Worm (Caenorhabditis elegans) whole organism, early embryonic: ENCODE measurements around the gene C34F6.9.

Source experiments
- B0310.2 ChIP-seq: sonication (generic microtip); optimal IDR thresholded peaks from 2 replicates; lab custom pipeline; 2016; ENCODE audit warnings: mild to moderate bottlenecking, missing genetic modification characterization, missing compliant biosample characterization
- F13C5.2 ChIP-seq: sonication (generic microtip); optimal IDR thresholded peaks from 2 replicates; lab custom pipeline; 2017; ENCODE audit warnings: mild to moderate bottlenecking, missing genetic modification characterization, inconsistent platforms, missing compliant biosample characterization
- ama-1 ChIP-seq: fragments of 150-350 bp; optimal IDR thresholded peaks from 2 replicates; lab custom pipeline; 2014
- ceh-36 ChIP-seq: sonication (generic microtip); optimal IDR thresholded peaks from 2 replicates; lab custom pipeline; 2016; ENCODE audit warnings: missing genetic modification characterization, inconsistent platforms, missing compliant biosample characterization
- ets-7 ChIP-seq: sonication (generic microtip); optimal IDR thresholded peaks from 2 replicates; lab custom pipeline; 2016; ENCODE audit warnings: missing genotype, missing genetic modification characterization, missing compliant biosample characterization
- flt-1 ChIP-seq: fragments of 200-800 bp; sonication (Bioruptor generic); IDR thresholded peaks from 2 replicates; pipeline ENCODE4 v1.3.6; 2022; ENCODE audit warnings: missing genetic modification characterization, missing compliant biosample characterization
- hmbx-1 ChIP-seq: sonication (generic microtip); optimal IDR thresholded peaks from 2 replicates; lab custom pipeline; 2016; ENCODE audit warnings: mild to moderate bottlenecking, missing genetic modification characterization, missing compliant biosample characterization
- hnd-1 ChIP-seq: sonication (generic microtip); optimal IDR thresholded peaks from 2 replicates; lab custom pipeline; 2016; ENCODE audit warnings: missing genetic modification characterization, missing compliant biosample characterization
- pes-1 ChIP-seq: fragments of 200-800 bp; sonication (Bioruptor generic); IDR thresholded peaks from 2 replicates; pipeline ENCODE4 v1.3.6; 2022; ENCODE audit warnings: missing genetic modification reagents, missing genetic modification characterization, missing compliant biosample characterization
- sea-1 ChIP-seq: fragments of 200-800 bp; sonication (Bioruptor generic); conservative IDR thresholded peaks from 2 replicates; pipeline ENCODE4 v1.3.6; 2022; ENCODE audit warnings: missing genetic modification characterization, missing compliant biosample characterization
- tbx-37 ChIP-seq: fragments of 200-800 bp; sonication (Bioruptor generic); conservative IDR thresholded peaks from 2 replicates; pipeline ENCODE4 v1.3.6; 2022; ENCODE audit warnings: missing genetic modification reagents, missing genetic modification characterization, missing compliant biosample characterization

DNA sequence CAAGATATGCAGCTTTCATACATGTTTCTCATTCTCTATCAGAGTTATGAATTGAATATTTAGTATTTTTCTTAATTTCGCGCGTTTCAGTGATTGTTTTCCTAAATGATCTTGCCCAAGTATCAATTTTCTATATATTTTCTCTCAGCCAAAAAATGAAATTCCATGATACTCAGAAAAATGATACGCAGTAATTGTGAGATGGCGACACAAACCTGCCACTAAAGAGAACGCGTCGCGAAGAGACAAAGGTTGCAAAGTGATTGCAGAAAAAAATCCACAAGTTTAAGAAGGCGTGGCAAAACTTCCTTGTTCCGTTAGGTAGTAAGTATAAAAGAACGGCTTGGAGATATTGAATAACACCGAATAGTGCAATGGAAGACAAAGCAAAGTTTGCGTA, 21.3 kb downstream of the C34F6.9 start, which contains the start of gene col-179:
- no peak for TF ChIP-seq ama-1 (lab: Kevin White, UChicago)
- TF ChIP-seq pes-1 (GFP tag; lab: Robert Waterston, UW) = no peak
- no peak for TF ChIP-seq B0310.2 (tag; lab: Kevin White, UChicago)
- TF ChIP-seq F13C5.2 = no peak
- TF ChIP-seq sea-1 (GFP tag; lab: Robert Waterston, UW) = no peak
- TF ChIP-seq tbx-37 = no peak
- no peak for TF ChIP-seq flt-1
- TF ChIP-seq hnd-1 = no peak
- TF ChIP-seq ceh-36 = no peak
- no peak for TF ChIP-seq hmbx-1 (tag; lab: Kevin White, UChicago)
- no peak for TF ChIP-seq ets-7 (tag; lab: Kevin White, UChicago)
